Worm (Caenorhabditis elegans) whole organism, L2 larva: ENCODE data around the gene C50H11.8.
"Not testable (repeated sequence)": the region's sequence is repeated elsewhere in the genome, so short reads cannot be mapped to it uniquely, and the experiment has no call there.

Source experiments
- R02D3.7 ChIP-seq: fragments of 150-350 bp; optimal IDR thresholded peaks from 2 replicates; lab custom pipeline; 2014; ENCODE audit warnings: missing biosample characterization, missing genetic modification characterization
- ZK546.5 ChIP-seq: sonication (generic microtip); optimal IDR thresholded peaks from 2 replicates; lab custom pipeline; 2017; ENCODE audit warnings: missing biosample characterization, missing genetic modification characterization
- ama-1 ChIP-seq: fragments of 150-350 bp; optimal IDR thresholded peaks from 2 replicates; lab custom pipeline; 2018; ENCODE audit warnings: inconsistent platforms
- ceh-82 ChIP-seq: fragments of 150-350 bp; optimal IDR thresholded peaks from 2 replicates; lab custom pipeline; 2014; ENCODE audit warnings: missing biosample characterization, missing genetic modification characterization
- elt-3 ChIP-seq: sonication (generic microtip); optimal IDR thresholded peaks from 2 replicates; lab custom pipeline; 2017; ENCODE audit warnings: missing biosample characterization, missing genetic modification characterization
- fos-1 ChIP-seq: fragments of 150-350 bp; optimal IDR thresholded peaks from 2 replicates; lab custom pipeline; 2014; ENCODE audit warnings: missing biosample characterization, missing genetic modification characterization
- mdl-1 ChIP-seq, 2 experiments: fragments of 150-350 bp in 1 of 2; sonication (generic microtip) in 1 of 2; optimal IDR thresholded peaks; 2 replicates each; lab custom pipeline; 2017; ENCODE audit warnings: missing biosample characterization in 2 of 2, missing genetic modification characterization in 2 of 2
- nhr-12 ChIP-seq: fragments of 150-350 bp; optimal IDR thresholded peaks from 2 replicates; lab custom pipeline; 2014; ENCODE audit warnings: missing biosample characterization, missing genetic modification characterization
- snpc-4 ChIP-seq: fragments of 150-350 bp; optimal IDR thresholded peaks from 2 replicates; lab custom pipeline; 2014; ENCODE audit warnings: missing biosample characterization, missing genetic modification characterization
- unc-62 ChIP-seq: fragments of 150-350 bp; optimal IDR thresholded peaks from 2 replicates; lab custom pipeline; 2014; ENCODE audit warnings: missing biosample characterization, missing genetic modification reagents, missing genetic modification characterization
- zag-1 ChIP-seq: fragments of 150-350 bp; optimal IDR thresholded peaks from 2 replicates; lab custom pipeline; 2014; ENCODE audit warnings: missing biosample characterization, missing genetic modification characterization
- ztf-4 ChIP-seq: fragments of 150-350 bp; optimal IDR thresholded peaks from 2 replicates; lab custom pipeline; 2014; ENCODE audit warnings: missing biosample characterization, missing genetic modification characterization

ce11 chrV:3102049-3102448, 47.7 kb downstream of the C50H11.8 start, which contains the start of gene Y73C8C.4:
- TF ChIP-seq ZK546.5 (tag; lab: Kevin White, UChicago); ama-1; mdl-1 (tag; optimal IDR thresholded peaks at IDR 0.05; lab: Kevin White, UChicago); snpc-4; nhr-12 (tag; lab: Kevin White, UChicago); ztf-4 (tag; lab: Kevin White, UChicago); unc-62 (GFP tag; lab: Kevin White, UChicago); ceh-82 (tag; lab: Kevin White, UChicago); R02D3.7 (tag; lab: Kevin White, UChicago); elt-3 (tag; lab: Kevin White, UChicago); zag-1; fos-1 (tag; lab: Kevin White, UChicago): not testable (repeated sequence)
